Worm (Caenorhabditis elegans): ENCODE measurements around the gene pho-13.

ce11 chrII:8845932-8846331 lies 39.1 kb upstream of the pho-13 start:
- TF ChIP-seq lin-13 (tag; optimal IDR thresholded peaks at IDR 0.05) (no peak), nhr-28 (tag; optimal IDR thresholded peaks at IDR 0.05) (no peak), mab-5 (tag; optimal IDR thresholded peaks at IDR 0.05) (no peak)
